Fruit fly (Drosophila melanogaster): ENCODE measurements around the gene CG7049.

CG7049 gene

dm6 chr3L:131151-131997, 44.7 kb downstream of the CG7049 start:
- TF ChIP-seq CG9139 (GFP tag; optimal IDR thresholded peaks at IDR 0.05) = peak; percentile 42
- TF ChIP-seq pdm3 (GFP tag; optimal IDR thresholded peaks at IDR 0.05) = no peak
- peak; percentile 43 for TF ChIP-seq CG6792 (GFP tag; optimal IDR thresholded peaks at IDR 0.05)
- peak; percentile 26 for TF ChIP-seq Blimp-1 (GFP tag; optimal IDR thresholded peaks at IDR 0.05)
- TF ChIP-seq Hr4 (GFP tag; optimal IDR thresholded peaks at IDR 0.05) = no peak
- peak; percentile 53 for TF ChIP-seq Lpt (GFP tag; optimal IDR thresholded peaks at IDR 0.05)
- TF ChIP-seq Sox102F (GFP tag; optimal IDR thresholded peaks at IDR 0.05) = peak; percentile 63
- TF ChIP-seq eg (GFP tag; IDR thresholded peaks at IDR 0.05) = peak; percentile 75
- peak; percentile 89 for TF ChIP-seq Eip78C (GFP tag)
- TF ChIP-seq CG7368 (GFP tag; optimal IDR thresholded peaks at IDR 0.05) = no peak
- 0 out of 3 replicates have a peak, but pooled peaks have one; percentile 58 for TF ChIP-seq CG8119 (GFP tag; IDR thresholded peaks at IDR 0.05)
- peak; percentile 86 for TF ChIP-seq CG6854 (GFP tag; optimal IDR thresholded peaks at IDR 0.05)
- peak; percentile 75 for TF ChIP-seq CG6163 (GFP tag; IDR thresholded peaks at IDR 0.05)
- TF ChIP-seq CG8319 (GFP tag; optimal IDR thresholded peaks at IDR 0.05) = no peak
- peak; percentile 24; the same call in 1 of the 2 replicates for TF ChIP-seq Gug (GFP tag; IDR thresholded peaks at IDR 0.05)
- no peak for TF ChIP-seq OdsH (GFP tag; optimal IDR thresholded peaks at IDR 0.05)
- peak; percentile 63 to 67 for TF ChIP-seq ss (GFP tag; optimal IDR thresholded peaks at IDR 0.05)
- TF ChIP-seq CG15336 (GFP tag; IDR thresholded peaks at IDR 0.05) = peak; percentile 64
- TF ChIP-seq dac (GFP tag; optimal IDR thresholded peaks at IDR 0.05) = no peak
- TF ChIP-seq CG32006 (GFP tag; optimal IDR thresholded peaks at IDR 0.05) = no peak
- no peak for TF ChIP-seq Sox15 (GFP tag; optimal IDR thresholded peaks at IDR 0.05)
- peak; percentile 68 for TF ChIP-seq Eip93F (GFP tag; optimal IDR thresholded peaks at IDR 0.05)
- peak; percentile 9 to 10 for TF ChIP-seq salr (GFP tag; optimal IDR thresholded peaks at IDR 0.05)
- TF ChIP-seq CG10631 (GFP tag; optimal IDR thresholded peaks at IDR 0.05) = no peak
- no peak for TF ChIP-seq lz (GFP tag; optimal IDR thresholded peaks at IDR 0.05)
- TF ChIP-seq CG34406 (GFP tag; optimal IDR thresholded peaks at IDR 0.05) = no peak
- TF ChIP-seq dsx (GFP tag; optimal IDR thresholded peaks at IDR 0.05; ENCODE audit: poor library complexity, severe bottlenecking) = peak; percentile 71
- TF ChIP-seq Hr38 (GFP tag; optimal IDR thresholded peaks at IDR 0.05) = no peak
- TF ChIP-seq fkh (GFP tag; optimal IDR thresholded peaks at IDR 0.05) = peak; percentile 93
- TF ChIP-seq CG11294 (GFP tag; IDR thresholded peaks at IDR 0.05) = no peak
- no peak for TF ChIP-seq CG10669 (GFP tag; optimal IDR thresholded peaks at IDR 0.05)
- TF ChIP-seq Sox14 (GFP tag; optimal IDR thresholded peaks at IDR 0.05) = peak; percentile 13
- peak; percentile 97 for TF ChIP-seq vri (GFP tag; optimal IDR thresholded peaks at IDR 0.05)
- TF ChIP-seq CG4318 (GFP tag; optimal IDR thresholded peaks at IDR 0.05) = no peak
- peak; percentile 11 for TF ChIP-seq topi (GFP tag; optimal IDR thresholded peaks at IDR 0.05)
- no peak for TF ChIP-seq Ets21C (GFP tag; optimal IDR thresholded peaks at IDR 0.05)
- TF ChIP-seq achi (GFP tag; optimal IDR thresholded peaks at IDR 0.05) = no peak
- peak; percentile 50 for TF ChIP-seq net (GFP tag; optimal IDR thresholded peaks at IDR 0.05)
- TF ChIP-seq Hr39 (GFP tag; optimal IDR thresholded peaks at IDR 0.05) = no peak
- no peak for TF ChIP-seq CG31627 (GFP tag; optimal IDR thresholded peaks at IDR 0.05)
- TF ChIP-seq CG6808 (GFP tag; optimal IDR thresholded peaks at IDR 0.05) = peak; percentile 58
- peak; percentile 71 for TF ChIP-seq fd85E (GFP tag; optimal IDR thresholded peaks at IDR 0.05)
- TF ChIP-seq svp (GFP tag) = peak; percentile 82
- no peak for TF ChIP-seq CG11902 (GFP tag; optimal IDR thresholded peaks at IDR 0.05)
- TF ChIP-seq esn (GFP tag; optimal IDR thresholded peaks at IDR 0.05) = no peak
- TF ChIP-seq CG8632 (GFP tag; optimal IDR thresholded peaks at IDR 0.05) = no peak
- TF ChIP-seq CG3032 (tag; optimal IDR thresholded peaks at IDR 0.05) = no peak
- TF ChIP-seq acj6 (GFP tag; optimal IDR thresholded peaks at IDR 0.05) = no peak
- TF ChIP-seq spab (GFP tag; optimal IDR thresholded peaks at IDR 0.05) = peak; percentile 18
- no peak for TF ChIP-seq fd59A (GFP tag; optimal IDR thresholded peaks at IDR 0.05)

All from whole organism, prepupa.